Worm (Caenorhabditis elegans): Measurements from ENCODE around the gene crp-1.

ce11 chrV:10516702-10517101, 38.3 kb downstream of the crp-1 start:
- no peak for TF ChIP-seq W03F9.2 (tag; optimal IDR thresholded peaks at IDR 0.05)
- no peak for TF ChIP-seq him-1 (tag; optimal IDR thresholded peaks at IDR 0.05)
- TF ChIP-seq dao-5 (tag; optimal IDR thresholded peaks at IDR 0.05): no peak
